Fruit fly (Drosophila melanogaster): ENCODE measurements around the gene CG32750.
A peak's percentile ranks its signal among the peaks of the same experiment; 100 is the strongest.

Gene CG32750

DNA sequence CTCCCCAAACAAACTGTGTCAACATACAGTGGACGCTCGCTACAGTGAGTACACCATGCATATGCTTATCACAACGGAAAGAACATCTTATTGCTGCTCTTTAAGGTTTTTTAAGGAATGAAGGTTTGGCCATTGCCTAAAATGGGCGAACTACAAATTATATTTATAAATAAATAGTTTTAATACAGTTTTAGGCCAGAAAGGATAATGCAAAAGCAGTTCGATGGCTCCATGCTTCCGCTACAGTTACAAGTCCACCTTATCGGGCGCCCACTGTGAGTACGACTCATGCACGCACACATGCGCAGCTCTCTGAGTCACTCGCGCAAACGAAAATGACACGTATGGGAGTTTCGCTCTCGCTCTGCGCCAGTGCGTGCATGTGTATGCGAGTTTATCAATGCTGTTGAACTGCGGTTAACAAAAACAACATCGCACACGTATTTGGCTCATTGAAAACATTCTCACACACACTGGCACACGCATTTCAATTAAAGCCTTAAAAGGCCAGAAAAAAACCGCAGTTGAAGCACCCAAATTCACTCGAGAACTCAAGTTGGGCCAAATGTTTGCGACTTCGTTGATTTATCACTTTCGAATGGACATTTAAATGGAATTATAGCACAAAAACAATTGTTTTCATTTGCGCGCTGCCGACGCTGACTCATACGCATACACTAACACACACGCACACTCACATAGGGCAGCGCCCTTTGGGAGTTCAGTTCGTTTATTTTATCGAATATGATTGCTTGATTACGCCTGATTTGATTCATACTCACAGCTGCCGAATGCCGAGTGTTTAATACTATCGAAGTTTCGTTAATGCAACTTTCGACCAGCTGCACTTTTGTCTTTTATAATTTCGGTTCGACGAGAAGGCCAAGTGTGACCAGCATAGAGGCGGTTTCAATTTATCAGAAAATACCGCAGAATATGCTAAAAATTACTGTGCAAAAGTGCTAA, 28.3 kb upstream of the CG32750 start, which contains the start of gene sqh (continued):
- TF ChIP-seq nerfin-2 (GFP tag; IDR thresholded peaks at IDR 0.05; ENCODE audit: partially characterized antibody) (no peak), esg (GFP tag; conservative IDR thresholded peaks at IDR 0.05) (peak; percentile 85), Sox102F (GFP tag; optimal IDR thresholded peaks at IDR 0.05) (peak; percentile 86), bbx (GFP tag; IDR thresholded peaks at IDR 0.05; ENCODE audit: partially characterized antibody) (no peak), Med (GFP tag) (peak; percentile 94), CG4730 (GFP tag; IDR thresholded peaks at IDR 0.05) (peak; percentile 84), fd96Cb (tag; optimal IDR thresholded peaks at IDR 0.05) (peak; percentile 80), CG14014 (GFP tag; IDR thresholded peaks at IDR 0.05) (peak; percentile 88), D (optimal IDR thresholded peaks at IDR 0.05) (no peak), D (GFP tag; optimal IDR thresholded peaks at IDR 0.05) (peak; percentile 82), CG8388 (GFP tag; optimal IDR thresholded peaks at IDR 0.05) (peak; percentile 81), H2.0 (GFP tag; IDR thresholded peaks at IDR 0.05) (peak; percentile 84), Spps (tag; optimal IDR thresholded peaks at IDR 0.05) (peak; percentile 36), CG2712 (tag; optimal IDR thresholded peaks at IDR 0.05) (peak; percentile 88), chif (GFP tag; optimal IDR thresholded peaks at IDR 0.05) (peak; percentile 30 to 61), jumu (GFP tag; optimal IDR thresholded peaks at IDR 0.05) (no peak), cwo (GFP tag; optimal IDR thresholded peaks at IDR 0.05) (peak; percentile 83), CG4854 (GFP tag; optimal IDR thresholded peaks at IDR 0.05) (peak; percentile 46), ato (GFP tag; IDR thresholded peaks at IDR 0.05; ENCODE audit: partially characterized antibody) (no peak), bsh (GFP tag; optimal IDR thresholded peaks at IDR 0.05) (peak; percentile 72 to 86), CG10462 (GFP tag; optimal IDR thresholded peaks at IDR 0.05) (peak; percentile 52), hb (GFP tag; IDR thresholded peaks at IDR 0.05; ENCODE audit: partially characterized antibody) (no peak), sens (GFP tag) (peak; percentile 92), CG5953 (GFP tag; IDR thresholded peaks at IDR 0.05) (peak; percentile 77), fd64A (GFP tag; optimal IDR thresholded peaks at IDR 0.05) (peak; percentile 71), Dfd (GFP tag; optimal IDR thresholded peaks at IDR 0.05) (no peak), ham (GFP tag; IDR thresholded peaks at IDR 0.05) (peak; percentile 72), pan (optimal IDR thresholded peaks at IDR 0.05) (no peak), pan (GFP tag; optimal IDR thresholded peaks at IDR 0.05 in 1 of 2, IDR thresholded peaks at IDR 0.05 in 1 of 2) (peak in 1 of 2 experiments; percentile 87), abd-A (tag; optimal IDR thresholded peaks at IDR 0.05) (peak; percentile 37), crc (GFP tag; optimal IDR thresholded peaks at IDR 0.05) (no peak), CG3995 (GFP tag; optimal IDR thresholded peaks at IDR 0.05) (peak; percentile 10), dati (GFP tag; IDR thresholded peaks at IDR 0.05) (peak; percentile 26; the same call in 1 of the 2 replicates), so (GFP tag; IDR thresholded peaks at IDR 0.05) (peak; percentile 87; the same call in 1 of the 3 replicates), CG13775 (GFP tag; optimal IDR thresholded peaks at IDR 0.05) (peak; percentile 85), CG6765 (GFP tag; optimal IDR thresholded peaks at IDR 0.05) (peak; percentile 75), CG32767 (GFP tag; IDR thresholded peaks at IDR 0.05) (peak; percentile 89), Antp (GFP tag; optimal IDR thresholded peaks at IDR 0.05) (peak; percentile 43), otp (GFP tag; IDR thresholded peaks at IDR 0.05) (peak; percentile 69; the same call in 2 of the 3 replicates), dysf (GFP tag; IDR thresholded peaks at IDR 0.05) (peak; percentile 95), CoRest (tag; optimal IDR thresholded peaks at IDR 0.05) (peak; percentile 94), CG2199 (GFP tag; IDR thresholded peaks at IDR 0.05) (0 out of 3 replicates have a peak, but pooled peaks have one; percentile 72), usp (GFP tag; optimal IDR thresholded peaks at IDR 0.05) (no peak), gfzf (GFP tag; optimal IDR thresholded peaks at IDR 0.05) (no peak), pros (GFP tag; optimal IDR thresholded peaks at IDR 0.05) (peak; percentile 40), Rx (GFP tag; IDR thresholded peaks at IDR 0.05) (peak; percentile 74), Adf1 (GFP tag; IDR thresholded peaks at IDR 0.05) (peak; percentile 64), Stat92E (GFP tag; optimal IDR thresholded peaks at IDR 0.05) (peak in 1 of 3 experiments; percentile 95)
